Worm (Caenorhabditis elegans) whole organism, L3 larva: Measurements from ENCODE around the gene Y46G5A.39.

Experiments
- ZK546.5 ChIP-seq: sonication (generic microtip); optimal IDR thresholded peaks from 2 replicates; lab custom pipeline; 2017; ENCODE audit warnings: missing biosample characterization, missing genetic modification characterization
- elt-2 ChIP-seq: sonication (generic microtip); optimal IDR thresholded peaks from 2 replicates; lab custom pipeline; 2016; ENCODE audit warnings: missing genetic modification reagents, mild to moderate bottlenecking, missing genetic modification characterization, missing compliant biosample characterization
- hmg-11 ChIP-seq: sonication (generic microtip); optimal IDR thresholded peaks from 2 replicates; lab custom pipeline; 2016; ENCODE audit warnings: missing genetic modification characterization, missing compliant biosample characterization
- pha-4 ChIP-seq: fragments of 150-350 bp; optimal IDR thresholded peaks from 2 replicates; lab custom pipeline; 2014; ENCODE audit warnings: missing biosample characterization, missing genetic modification reagents, missing genetic modification characterization
- pqm-1 ChIP-seq: fragments of 150-350 bp; optimal IDR thresholded peaks from 2 replicates; lab custom pipeline; 2017; ENCODE audit warnings: missing biosample characterization, missing genetic modification characterization, inconsistent platforms
- snpc-4 ChIP-seq: fragments of 150-350 bp; optimal IDR thresholded peaks from 2 replicates; lab custom pipeline; 2014; ENCODE audit warnings: missing biosample characterization, missing genetic modification characterization
- tbx-2 ChIP-seq: sonication (generic microtip); optimal IDR thresholded peaks from 2 replicates; lab custom pipeline; 2016; ENCODE audit warnings: mild to moderate bottlenecking, missing genetic modification characterization, missing compliant biosample characterization
- unc-39 ChIP-seq: sonication (generic microtip); optimal IDR thresholded peaks from 4 replicates; lab custom pipeline; 2017; ENCODE audit warnings: missing biosample characterization, missing genetic modification characterization
- ztf-11 ChIP-seq: fragments of 150-350 bp; optimal IDR thresholded peaks from 2 replicates; lab custom pipeline; 2014; ENCODE audit warnings: missing biosample characterization, missing genetic modification characterization

DNA sequence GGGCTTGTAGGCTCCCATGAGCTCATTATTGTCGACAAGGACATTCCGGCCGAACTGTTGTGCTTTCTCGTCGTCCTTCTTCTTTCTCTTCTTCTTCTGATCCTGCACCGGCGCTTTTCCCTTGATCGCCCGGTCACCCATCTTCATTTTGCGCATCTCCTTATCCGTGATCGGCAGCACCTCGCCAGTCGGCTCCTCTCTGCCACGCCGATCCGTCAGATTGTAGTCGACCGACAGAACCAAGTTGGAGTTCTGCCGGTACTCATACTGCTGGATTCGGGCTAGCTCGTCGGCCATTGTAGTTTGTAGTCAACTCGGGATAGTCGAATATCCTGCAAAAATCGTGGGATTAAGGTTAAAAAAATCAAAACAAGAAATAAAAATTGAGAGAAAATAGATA lies 17.0 kb downstream of the Y46G5A.39 start, which contains the start of gene snrp-200:
- TF ChIP-seq ZK546.5 = no peak
- TF ChIP-seq snpc-4 = no peak
- no peak for TF ChIP-seq hmg-11 (tag; lab: Kevin White, UChicago)
- TF ChIP-seq tbx-2 = no peak
- TF ChIP-seq elt-2 (tag; lab: Kevin White, UChicago) = no peak
- TF ChIP-seq unc-39 (tag; lab: Kevin White, UChicago) = no peak
- no peak for TF ChIP-seq pqm-1
- TF ChIP-seq pha-4 (tag; lab: Kevin White, UChicago) = no peak
- no peak for TF ChIP-seq ztf-11 (tag; lab: Kevin White, UChicago)
